Worm (Caenorhabditis elegans) whole organism, early embryonic: Measurements from ENCODE around the gene F31D5.2.

ENCODE experiments used
- ceh-13 ChIP-seq: fragments of 200-800 bp; sonication (Bioruptor generic); optimal IDR thresholded peaks from 2 replicates; lab custom pipeline; 2018; ENCODE audit warnings: mild to moderate bottlenecking, missing genetic modification characterization, missing compliant biosample characterization
- sea-1 ChIP-seq: fragments of 200-800 bp; sonication (Bioruptor generic); conservative IDR thresholded peaks from 2 replicates; pipeline ENCODE4 v1.3.6; 2022; ENCODE audit warnings: missing genetic modification characterization, missing compliant biosample characterization
- tra-4 ChIP-seq: sonication (generic microtip); optimal IDR thresholded peaks from 2 replicates; lab custom pipeline; 2017; ENCODE audit warnings: missing genetic modification characterization, missing compliant biosample characterization

The F31D5.2 gene

ce11 chrII:4267711-4268110, 52.3 kb downstream of the F31D5.2 start:
- TF ChIP-seq sea-1 (GFP tag; lab: Robert Waterston, UW) (no peak), ceh-13 (no peak), tra-4 (tag; lab: Kevin White, UChicago) (no peak)
